Worm (Caenorhabditis elegans) whole organism, dauer: ENCODE measurements around the gene Y38H6C.18.
"Not testable (repeated sequence)": the region's sequence is repeated elsewhere in the genome, so short reads cannot be mapped to it uniquely, and the experiment has no call there.

Experiments
- unc-62 ChIP-seq: sonication (generic microtip); optimal IDR thresholded peaks from 2 replicates; lab custom pipeline; 2017; ENCODE audit warnings: missing biosample characterization, missing genetic modification reagents, missing genetic modification characterization

The Y38H6C.18 gene

ce11 chrV:20544610-20545009 is 2.3 kb downstream of the Y38H6C.18 start:
- no peak for TF ChIP-seq unc-62

- no peak for TF ChIP-seq unc-62
These were observed 2.9 kb downstream of the Y38H6C.18 start, which contains the start of gene slc-36.3 for ce11 chrV:20544092-20544491. Gene slc-36.3 (minus strand): TSS chrV:20544192.

ce11 chrV:20539055-20539454 is 7.9 kb downstream of the Y38H6C.18 start, which contains the start of gene Y38H6C.16:
Gene Y38H6C.16 (minus strand): TSS chrV:20539347.
- TF ChIP-seq unc-62 = no peak

ce11 chrV:20536208-20536607 is 10.7 kb downstream of the Y38H6C.18 start, which contains the start of gene Y38H6C.15:
Gene Y38H6C.15 (minus strand): TSS chrV:20536308.
- no peak for TF ChIP-seq unc-62

- TF ChIP-seq unc-62 = no peak
These were observed 12.9 kb downstream of the Y38H6C.18 start, which contains the start of gene famh-161 for ce11 chrV:20534072-20534471. Gene famh-161 (minus strand): TSS chrV:20534172.

- TF ChIP-seq unc-62 = no peak
These were observed 19.5 kb downstream of the Y38H6C.18 start, which contains the start of gene Y38H6C.13 for ce11 chrV:20527493-20527892. Gene Y38H6C.13 (plus strand): TSS chrV:20527793.

- TF ChIP-seq unc-62 = no peak
These were observed 21.0 kb downstream of the Y38H6C.18 start, which contains the start of the genes srh-166 and Y38H6C.24 for ce11 chrV:20525816-20526459. Gene srh-166 (minus strand): TSS chrV:20525866. Gene Y38H6C.24 (plus strand): TSS chrV:20526435.

ce11 chrV:20522219-20522618 is 24.7 kb downstream of the Y38H6C.18 start, which contains the start of the genes Y38H6C.9 and fbxa-150:
Gene Y38H6C.9 (minus strand): TSS chrV:20522270.
Gene fbxa-150 (plus strand): TSS chrV:20522598.
- no peak for TF ChIP-seq unc-62

ce11 chrV:20518927-20519326 is 28.0 kb downstream of the Y38H6C.18 start, which contains the start of gene Y38H6C.25:
Gene Y38H6C.25 (plus strand): TSS chrV:20519227.
- TF ChIP-seq unc-62 = no peak

- TF ChIP-seq unc-62 = no peak
These were observed 29.9 kb downstream of the Y38H6C.18 start for ce11 chrV:20517005-20517404.

- no peak for TF ChIP-seq unc-62
These were observed 32.5 kb downstream of the Y38H6C.18 start for ce11 chrV:20514483-20514882.

- TF ChIP-seq unc-62 = not testable (repeated sequence)
These were observed 33.3 kb downstream of the Y38H6C.18 start, which contains the start of gene Y38H6C.8 for ce11 chrV:20513661-20514060. Gene Y38H6C.8 (plus strand): TSS chrV:20513961.

ce11 chrV:20509427-20509826 is 37.5 kb downstream of the Y38H6C.18 start:
- TF ChIP-seq unc-62 = no peak

- no peak for TF ChIP-seq unc-62
These were observed 40.4 kb downstream of the Y38H6C.18 start for ce11 chrV:20506542-20506941.

ce11 chrV:20504997-20505396 is 42.0 kb downstream of the Y38H6C.18 start, which contains the start of gene Y38H6C.4:
Gene Y38H6C.4 (minus strand): TSS chrV:20505097.
- no peak for TF ChIP-seq unc-62

ce11 chrV:20500405-20500804 is 46.5 kb downstream of the Y38H6C.18 start, which contains the start of gene dct-14:
Gene dct-14 (minus strand): TSS chrV:20500505.
- TF ChIP-seq unc-62 = no peak

ce11 chrV:20499642-20500041 is 47.3 kb downstream of the Y38H6C.18 start:
- no peak for TF ChIP-seq unc-62

ce11 chrV:20498980-20499379 is 48.0 kb downstream of the Y38H6C.18 start, which contains the start of gene dct-16:
Gene dct-16 (minus strand): TSS chrV:20499057.
- no peak for TF ChIP-seq unc-62
